Fruit fly (Drosophila melanogaster) ovary, adult (tissue): ENCODE data around the gene ko.

Experiments used
- CG17801 ChIP-seq: fragments of 200-800 bp; optimal IDR thresholded peaks from 2 replicates; lab custom pipeline; 2019; ENCODE audit warnings: missing biosample characterization, mild to moderate bottlenecking, missing genetic modification characterization, moderate library complexity; ENCODE audit not compliant: partially characterized antibody

Gene ko

DNA sequence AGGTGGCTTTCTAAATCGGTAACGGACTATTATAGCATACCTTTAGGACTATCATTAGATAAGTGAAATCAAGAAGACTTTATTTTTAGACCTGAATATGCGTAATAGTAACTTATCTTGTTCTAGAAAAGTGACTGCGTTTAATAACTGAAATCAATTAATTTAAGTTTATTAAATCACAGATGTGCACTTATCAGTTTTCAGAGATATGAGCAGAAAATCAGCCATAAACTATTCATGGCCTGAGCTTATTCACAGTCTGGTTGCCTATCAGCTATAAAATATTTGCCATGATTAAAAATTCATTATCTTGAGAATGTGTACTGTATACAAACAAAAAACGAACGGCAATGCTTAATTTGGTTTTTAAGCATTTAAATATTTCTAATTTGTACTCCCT, 61.5 kb downstream of the ko start:
- no peak for TF ChIP-seq CG17801 (GFP tag; lab: Kevin White, UChicago)

DNA sequence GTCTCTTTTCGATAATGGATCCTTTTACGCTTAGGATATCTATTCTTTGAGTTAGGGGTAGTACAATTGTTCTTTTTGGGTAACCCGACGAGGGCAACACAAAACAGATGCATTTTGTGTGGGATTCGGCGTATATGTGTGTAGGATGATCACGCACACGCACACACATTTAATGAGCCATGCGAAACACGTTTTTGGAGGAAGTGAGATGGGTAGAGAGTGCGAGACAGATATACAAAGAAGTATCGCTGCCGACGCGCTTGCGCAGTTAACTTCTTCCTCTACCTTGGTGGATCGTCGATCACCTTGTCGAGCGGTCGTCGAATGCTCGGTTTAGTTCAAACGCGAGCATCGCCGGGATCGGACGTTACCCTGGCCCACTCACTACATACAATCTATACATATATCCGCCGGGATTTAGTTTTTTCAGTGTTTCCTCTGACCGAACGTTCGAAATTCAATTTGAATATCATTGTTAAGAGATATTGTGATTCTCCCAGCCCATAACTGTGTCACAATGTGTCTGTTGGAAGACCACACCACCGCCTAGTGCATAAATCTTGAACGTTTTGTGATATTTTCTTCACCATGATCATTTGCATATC, 63.3 kb downstream of the ko start:
- TF ChIP-seq CG17801 (GFP tag; lab: Kevin White, UChicago): no peak

DNA sequence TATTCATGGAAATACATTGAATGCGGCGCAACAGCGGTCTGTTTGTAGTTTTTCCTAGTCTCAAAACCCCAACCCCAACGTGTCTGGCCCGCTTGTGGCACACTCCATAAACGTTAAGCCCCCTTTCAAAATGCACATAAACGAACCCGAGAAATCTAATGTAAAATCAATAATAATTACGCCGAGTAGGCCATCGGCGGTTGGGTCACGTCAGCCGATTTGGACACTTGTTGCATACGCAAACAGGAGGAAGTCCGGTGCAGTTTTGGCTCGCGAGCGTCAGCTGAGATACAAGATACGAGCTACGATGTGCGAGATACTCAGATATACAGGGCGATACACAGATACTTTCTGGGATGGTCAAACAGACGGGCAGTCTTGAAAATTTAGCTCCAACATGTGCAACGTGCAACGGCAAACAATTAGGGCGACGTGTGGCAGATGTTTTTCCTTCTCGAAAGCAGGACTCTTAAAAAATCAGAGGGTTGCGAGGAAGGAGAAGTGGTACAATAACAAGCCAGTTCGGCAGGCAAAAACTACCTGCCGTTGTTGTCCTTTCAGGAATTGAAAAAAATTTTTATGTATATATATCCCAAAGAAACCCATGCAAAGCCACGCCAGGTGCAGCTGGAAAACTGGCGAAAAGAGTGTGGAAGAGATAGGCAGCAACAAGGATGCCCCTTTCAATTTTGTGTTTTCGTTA, 64.6 kb downstream of the ko start:
- no peak for TF ChIP-seq CG17801 (GFP tag; lab: Kevin White, UChicago)

- peak; percentile 50 for TF ChIP-seq CG17801 (GFP tag; lab: Kevin White, UChicago)
These were observed 65.6 kb downstream of the ko start, which contains the start of gene CG43072 for dm6 chr3L:21065212-21065902. Gene CG43072 (plus strand): TSS chr3L:21065852.

DNA sequence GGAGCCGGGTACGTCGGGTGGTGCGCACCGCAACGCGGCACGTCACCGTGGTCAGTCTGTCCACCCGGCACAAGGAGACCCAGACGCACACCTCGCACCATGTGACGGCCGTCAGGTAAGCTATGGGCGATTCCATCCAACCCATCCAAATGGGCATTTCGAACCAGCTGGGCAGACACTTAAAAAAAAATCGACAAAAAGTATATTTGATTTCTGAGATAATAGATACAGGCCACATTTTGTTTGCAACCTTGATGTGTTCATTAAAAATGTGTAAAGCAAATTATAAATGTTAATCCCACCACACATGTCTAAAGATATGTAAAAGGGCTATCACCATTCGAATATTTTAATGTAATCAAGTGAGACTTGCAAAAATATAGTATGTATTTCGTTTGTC, 66.4 kb downstream of the ko start:
- no peak for TF ChIP-seq CG17801 (GFP tag; lab: Kevin White, UChicago)

DNA sequence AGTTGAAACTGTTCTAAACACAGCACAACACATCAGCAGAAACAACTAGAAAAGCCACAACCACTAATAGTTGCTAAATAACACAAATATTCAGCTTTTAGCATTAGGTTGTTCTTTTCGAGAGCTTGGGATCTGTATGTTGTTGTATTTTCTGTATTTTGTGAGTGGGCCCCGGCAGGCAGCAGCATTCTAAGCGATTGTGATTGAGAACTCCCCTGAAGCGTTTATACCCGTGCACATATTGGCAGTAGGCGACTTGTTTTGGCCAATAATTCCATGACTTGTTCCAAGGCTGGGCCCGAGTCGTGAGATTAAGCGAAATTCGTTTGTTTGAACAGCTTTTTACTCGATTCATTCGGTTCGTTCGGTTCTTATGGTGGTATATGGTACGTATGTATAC, 69.0 kb downstream of the ko start:
- TF ChIP-seq CG17801 (GFP tag; lab: Kevin White, UChicago): no peak

DNA sequence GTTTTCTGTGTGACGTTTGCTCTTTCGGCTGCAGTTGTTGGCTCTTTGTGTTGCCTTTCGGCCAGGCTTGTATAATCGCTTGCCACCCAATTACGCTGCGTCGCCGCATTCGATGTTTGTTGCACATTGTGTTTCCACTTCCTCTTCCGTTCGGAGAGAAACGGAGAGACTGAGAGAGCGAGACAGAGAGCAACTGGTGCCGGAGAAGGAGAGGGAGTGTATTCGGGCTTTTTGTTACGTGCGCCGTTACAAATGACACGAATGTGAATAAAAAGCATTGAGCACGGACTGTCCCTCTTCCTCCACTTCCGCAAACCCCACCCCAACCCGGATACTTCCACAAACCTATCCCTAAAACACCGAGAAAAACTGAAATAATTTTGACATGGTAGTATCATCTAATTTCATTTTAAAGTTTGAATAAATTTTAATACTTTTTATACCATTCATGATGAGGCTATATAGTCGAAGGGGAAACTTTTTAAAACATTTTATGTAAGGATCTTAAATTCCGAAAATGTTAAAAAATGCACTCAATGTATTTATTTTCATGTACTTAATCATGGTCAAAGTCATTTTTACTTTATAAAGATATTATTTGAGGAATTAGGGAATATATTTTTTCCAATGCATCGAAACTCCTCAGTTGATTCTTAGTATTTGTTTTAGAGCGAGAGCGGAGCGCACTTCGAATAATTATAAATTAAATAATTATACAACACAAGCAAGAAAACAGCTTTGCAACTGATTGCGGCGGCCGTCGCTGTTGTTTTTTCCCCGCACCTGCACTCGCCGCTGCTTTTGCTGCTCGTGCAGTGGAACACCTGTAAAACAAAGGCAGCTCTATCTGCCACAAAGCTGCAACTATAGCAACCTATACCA, 70.5 kb downstream of the ko start:
- TF ChIP-seq CG17801 (GFP tag; lab: Kevin White, UChicago): peak; percentile 7

DNA sequence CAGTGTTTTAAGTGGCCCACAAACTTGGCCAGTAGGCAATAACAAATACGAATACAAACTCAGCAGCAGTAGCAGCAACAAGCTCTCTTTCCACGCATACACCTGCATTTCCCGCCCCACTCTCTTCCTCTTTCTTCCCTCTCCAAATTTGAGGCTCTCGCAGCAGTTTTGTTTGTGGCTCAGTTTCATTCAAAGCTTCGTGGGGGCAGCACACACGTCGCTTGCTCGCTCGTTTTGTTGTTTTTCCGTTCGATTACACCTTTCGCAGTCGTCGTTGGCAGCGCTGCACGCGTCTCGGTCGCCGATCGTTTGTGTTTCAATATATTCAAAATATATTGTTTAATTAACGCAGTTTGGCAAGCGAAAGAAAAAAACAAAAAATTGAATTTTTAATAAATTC, 72.3 kb downstream of the ko start:
- peak; percentile 33 for TF ChIP-seq CG17801 (GFP tag; lab: Kevin White, UChicago)

- TF ChIP-seq CG17801 (GFP tag; lab: Kevin White, UChicago): no peak
These were observed 73.4 kb downstream of the ko start for dm6 chr3L:21057568-21057940.

DNA sequence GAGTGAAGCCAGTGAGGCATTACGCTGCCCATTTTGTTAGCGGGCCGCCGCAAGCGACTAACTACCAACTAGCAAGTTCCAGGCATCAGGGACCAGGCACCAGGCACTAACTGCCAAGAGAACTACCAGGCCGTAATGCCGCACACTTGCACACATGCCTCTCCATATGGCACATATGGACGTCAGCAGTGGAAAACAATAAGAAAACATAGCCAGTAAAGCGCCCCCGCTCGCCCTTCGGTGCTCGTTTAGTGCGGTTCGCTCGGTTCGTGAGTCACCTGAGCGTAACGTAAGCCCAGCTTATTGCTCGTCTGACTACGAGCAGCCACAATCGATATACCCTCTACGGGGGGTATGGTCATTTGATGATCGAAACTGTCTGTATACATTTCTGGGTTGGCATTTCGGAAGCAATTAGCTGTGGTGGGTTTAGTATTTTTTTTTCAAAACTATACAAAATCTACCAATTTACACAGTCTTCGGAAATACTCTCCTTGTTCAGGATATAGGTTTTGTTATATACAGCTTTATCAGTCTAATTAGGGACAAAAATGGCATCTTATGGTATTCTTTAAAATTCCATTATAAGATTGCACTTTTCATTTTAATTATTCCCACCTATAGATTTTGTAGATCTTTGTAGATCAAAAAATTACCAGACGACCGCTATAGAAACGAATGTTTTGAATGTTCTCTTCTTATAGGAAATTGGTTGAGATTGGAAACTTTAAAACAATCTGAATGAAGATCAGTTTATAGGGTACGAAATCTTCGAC, 74.0 kb downstream of the ko start:
- TF ChIP-seq CG17801 (GFP tag; lab: Kevin White, UChicago): no peak

DNA sequence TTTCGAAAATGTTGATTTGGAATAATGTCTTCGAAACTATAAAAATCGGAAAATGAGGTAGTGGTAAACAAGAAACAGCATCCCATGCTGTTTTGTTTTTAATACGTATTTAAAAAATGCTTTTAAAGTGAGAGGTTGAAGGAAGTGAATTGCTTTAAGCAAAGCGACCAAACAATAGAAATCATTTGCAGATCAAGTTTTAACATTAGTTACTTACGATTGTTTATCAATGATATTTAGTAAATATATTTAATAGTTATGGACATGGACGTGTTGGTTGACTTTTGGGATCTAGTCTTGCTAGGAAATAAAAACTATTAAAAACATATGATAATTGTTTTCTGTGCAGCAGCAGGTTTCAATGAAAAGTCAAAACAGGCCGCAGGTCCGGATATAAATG, 74.7 kb downstream of the ko start:
- no peak for TF ChIP-seq CG17801 (GFP tag; lab: Kevin White, UChicago)

dm6 chr3L:21055839-21056238, 75.1 kb downstream of the ko start:
- TF ChIP-seq CG17801 (GFP tag; lab: Kevin White, UChicago): no peak

dm6 chr3L:21054894-21055270, 76.1 kb downstream of the ko start:
- no peak for TF ChIP-seq CG17801 (GFP tag; lab: Kevin White, UChicago)

- no peak for TF ChIP-seq CG17801 (GFP tag; lab: Kevin White, UChicago)
These were observed 76.6 kb downstream of the ko start for dm6 chr3L:21054188-21054893.
